Worm (Caenorhabditis elegans): ENCODE results near the gene srd-18.
A peak's percentile ranks its signal among the peaks of the same experiment; 100 is the strongest.

Gene srd-18

DNA sequence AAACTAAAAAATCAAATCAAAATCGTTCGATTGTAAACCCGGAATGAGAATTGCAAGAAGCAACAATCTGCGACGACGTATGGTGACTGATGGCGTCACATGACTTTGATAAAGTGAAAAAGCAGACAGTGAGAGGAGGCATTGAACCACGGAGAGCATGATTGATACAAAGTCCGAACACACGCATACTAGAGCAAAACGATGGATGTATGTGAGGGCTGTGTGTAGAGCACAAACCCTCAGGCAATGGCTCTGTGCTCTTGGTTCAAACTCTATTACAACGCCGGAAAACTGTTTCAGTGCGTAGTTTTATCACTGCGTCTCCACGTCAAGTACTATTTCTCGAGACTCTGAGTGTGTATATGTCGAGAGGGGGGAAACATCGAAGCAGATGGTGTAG, 24.1 kb downstream of the srd-18 start:
- no peak for TF ChIP-seq hmg-4 (GFP tag; optimal IDR thresholded peaks at IDR 0.05)
- no peak for TF ChIP-seq flt-1 (GFP tag; IDR thresholded peaks at IDR 0.05)
- no peak for TF ChIP-seq aly-1 (tag; optimal IDR thresholded peaks at IDR 0.05)
- no peak for TF ChIP-seq sea-1 (GFP tag; conservative IDR thresholded peaks at IDR 0.05)
- TF ChIP-seq B0310.2 (tag; optimal IDR thresholded peaks at IDR 0.05) = no peak
- TF ChIP-seq tbx-11 (GFP tag; IDR thresholded peaks at IDR 0.05) = no peak
- no peak for TF ChIP-seq ets-7 (tag; optimal IDR thresholded peaks at IDR 0.05)
- no peak for TF ChIP-seq scrt-1 (GFP tag; IDR thresholded peaks at IDR 0.05)
- no peak for TF ChIP-seq hmbx-1 (tag; optimal IDR thresholded peaks at IDR 0.05)
- no peak for TF ChIP-seq ceh-36 (tag; optimal IDR thresholded peaks at IDR 0.05)

DNA sequence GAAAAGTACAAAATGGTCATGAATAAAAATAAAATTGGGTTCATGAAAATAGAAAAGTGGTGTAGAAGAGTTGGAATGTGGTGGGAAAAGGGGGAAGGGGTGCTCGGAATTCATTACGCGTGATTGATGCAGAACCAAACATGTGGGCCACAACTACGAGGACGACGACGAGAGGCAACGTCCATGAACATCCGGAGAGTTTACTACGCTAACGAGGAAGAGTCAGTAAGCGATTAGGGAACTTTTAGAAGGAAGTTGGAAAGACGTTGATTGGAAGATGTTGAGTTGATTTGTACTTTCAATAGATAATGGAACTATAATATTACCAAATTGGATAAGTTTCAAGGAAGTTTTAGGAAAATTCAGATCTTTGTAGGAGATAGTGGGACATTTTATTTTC, 25.0 kb downstream of the srd-18 start:
- TF ChIP-seq tbx-37 (GFP tag; conservative IDR thresholded peaks at IDR 0.05) = no peak

DNA sequence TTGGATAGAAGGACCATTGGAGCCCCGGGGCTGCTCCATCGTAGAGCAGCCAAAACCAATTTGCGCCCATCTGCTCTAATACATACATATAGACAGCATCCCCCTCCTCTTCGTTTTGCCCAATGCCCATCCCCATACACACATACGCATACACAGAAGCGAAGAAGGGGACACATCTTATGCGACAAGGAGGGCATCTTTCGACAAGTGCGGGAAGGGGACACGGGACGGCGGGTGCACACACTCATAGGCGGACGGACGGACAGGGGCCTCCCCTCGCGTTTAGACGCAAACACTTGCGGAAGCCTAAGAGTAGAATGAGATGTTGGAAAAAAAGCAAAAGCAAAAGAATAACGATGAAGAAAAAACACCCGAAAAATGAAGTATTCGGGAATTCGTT, 30.2 kb downstream of the srd-18 start:
- TF ChIP-seq ets-7 (tag; optimal IDR thresholded peaks at IDR 0.05) (peak; percentile 9), tbx-37 (GFP tag; conservative IDR thresholded peaks at IDR 0.05) (peak; percentile 28; the same call in 1 of the 2 replicates), B0310.2 (tag; optimal IDR thresholded peaks at IDR 0.05) (no peak), F13C5.2 (tag; optimal IDR thresholded peaks at IDR 0.05) (peak; percentile 76), sea-1 (GFP tag; conservative IDR thresholded peaks at IDR 0.05) (peak; percentile 70; the same call in 1 of the 2 replicates), hmbx-1 (tag; optimal IDR thresholded peaks at IDR 0.05) (no peak), flt-1 (GFP tag; IDR thresholded peaks at IDR 0.05) (peak; percentile 59; the same call in 1 of the 2 replicates), ceh-13 (GFP tag; optimal IDR thresholded peaks at IDR 0.05) (no peak), scrt-1 (GFP tag; IDR thresholded peaks at IDR 0.05) (0 out of 2 replicates have a peak, but pooled peaks have one; percentile 45), hmg-4 (GFP tag; optimal IDR thresholded peaks at IDR 0.05) (peak; percentile 95), ceh-36 (tag; optimal IDR thresholded peaks at IDR 0.05) (peak; percentile 30), tbx-11 (GFP tag; IDR thresholded peaks at IDR 0.05) (0 out of 2 replicates have a peak, but pooled peaks have one; percentile 55), pes-1 (GFP tag; IDR thresholded peaks at IDR 0.05) (0 out of 2 replicates have a peak, but pooled peaks have one; percentile 46), aly-1 (tag; optimal IDR thresholded peaks at IDR 0.05) (peak; percentile 77)

DNA sequence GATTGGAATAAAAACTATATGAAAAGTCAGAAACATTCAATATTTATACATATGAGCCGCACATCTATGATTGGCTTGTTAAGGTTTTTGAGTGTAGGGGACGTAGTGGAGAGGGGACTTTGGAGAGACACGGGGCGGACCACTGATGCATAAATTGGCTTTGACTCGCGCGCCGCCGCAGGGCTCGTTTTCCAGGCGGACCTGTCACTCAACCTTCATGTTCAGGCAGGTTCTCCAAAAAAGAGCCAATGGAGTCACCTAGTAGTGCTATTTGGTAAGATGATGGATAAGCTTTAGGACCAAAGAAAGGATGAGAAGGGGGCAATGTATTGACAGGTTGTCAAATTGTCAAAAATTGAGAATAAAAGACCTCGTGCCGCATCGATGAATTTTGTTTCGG, 31.7 kb downstream of the srd-18 start:
- no peak for TF ChIP-seq hnd-1 (tag; optimal IDR thresholded peaks at IDR 0.05)
- TF ChIP-seq ceh-13 (GFP tag; optimal IDR thresholded peaks at IDR 0.05) = no peak
- no peak for TF ChIP-seq tra-4 (tag; optimal IDR thresholded peaks at IDR 0.05)
- TF ChIP-seq B0310.2 (tag; optimal IDR thresholded peaks at IDR 0.05) = no peak
- no peak for TF ChIP-seq ceh-36 (tag; optimal IDR thresholded peaks at IDR 0.05)

DNA sequence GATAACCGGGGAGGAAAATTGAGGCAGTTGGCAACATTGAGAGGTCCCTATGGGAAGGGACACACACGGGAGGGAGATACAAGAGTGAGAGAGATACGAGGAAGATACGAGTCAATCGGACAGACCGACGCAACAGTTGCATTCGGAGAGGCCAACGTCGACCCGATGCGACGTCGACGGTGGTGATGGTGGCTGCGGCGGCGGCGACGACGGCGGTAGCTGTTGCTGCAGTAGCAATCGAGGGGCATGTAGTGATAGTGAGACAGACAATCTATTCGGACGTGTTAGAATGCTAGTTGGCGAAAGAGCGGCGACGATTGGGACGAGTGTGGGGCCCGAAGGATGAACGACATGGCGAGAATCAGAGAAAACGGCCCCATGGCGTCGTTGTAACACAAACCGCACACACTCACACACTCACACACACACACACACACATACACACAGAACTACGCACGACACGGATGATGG, 33.3 kb downstream of the srd-18 start:
- no peak for TF ChIP-seq tbx-37 (GFP tag; conservative IDR thresholded peaks at IDR 0.05)
- TF ChIP-seq hmbx-1 (tag; optimal IDR thresholded peaks at IDR 0.05) = no peak
- TF ChIP-seq pes-1 (GFP tag; IDR thresholded peaks at IDR 0.05) = no peak
- TF ChIP-seq tra-4 (tag; optimal IDR thresholded peaks at IDR 0.05) = no peak
- no peak for TF ChIP-seq ama-1 (optimal IDR thresholded peaks at IDR 0.05)
- no peak for TF ChIP-seq tbx-11 (GFP tag; IDR thresholded peaks at IDR 0.05)
- 0 out of 2 replicates have a peak, but pooled peaks have one; percentile 17 for TF ChIP-seq sea-1 (GFP tag; conservative IDR thresholded peaks at IDR 0.05)
- no peak for TF ChIP-seq F13C5.2 (tag; optimal IDR thresholded peaks at IDR 0.05)
- TF ChIP-seq ets-7 (tag; optimal IDR thresholded peaks at IDR 0.05) = no peak
- TF ChIP-seq hmg-4 (GFP tag; optimal IDR thresholded peaks at IDR 0.05) = peak; percentile 72
- peak; percentile 13 for TF ChIP-seq B0310.2 (tag; optimal IDR thresholded peaks at IDR 0.05)
- no peak for TF ChIP-seq ceh-36 (tag; optimal IDR thresholded peaks at IDR 0.05)
- TF ChIP-seq hnd-1 (tag; optimal IDR thresholded peaks at IDR 0.05) = no peak
- peak; percentile 34 for TF ChIP-seq aly-1 (tag; optimal IDR thresholded peaks at IDR 0.05)
- TF ChIP-seq ceh-13 (GFP tag; optimal IDR thresholded peaks at IDR 0.05) = no peak

DNA sequence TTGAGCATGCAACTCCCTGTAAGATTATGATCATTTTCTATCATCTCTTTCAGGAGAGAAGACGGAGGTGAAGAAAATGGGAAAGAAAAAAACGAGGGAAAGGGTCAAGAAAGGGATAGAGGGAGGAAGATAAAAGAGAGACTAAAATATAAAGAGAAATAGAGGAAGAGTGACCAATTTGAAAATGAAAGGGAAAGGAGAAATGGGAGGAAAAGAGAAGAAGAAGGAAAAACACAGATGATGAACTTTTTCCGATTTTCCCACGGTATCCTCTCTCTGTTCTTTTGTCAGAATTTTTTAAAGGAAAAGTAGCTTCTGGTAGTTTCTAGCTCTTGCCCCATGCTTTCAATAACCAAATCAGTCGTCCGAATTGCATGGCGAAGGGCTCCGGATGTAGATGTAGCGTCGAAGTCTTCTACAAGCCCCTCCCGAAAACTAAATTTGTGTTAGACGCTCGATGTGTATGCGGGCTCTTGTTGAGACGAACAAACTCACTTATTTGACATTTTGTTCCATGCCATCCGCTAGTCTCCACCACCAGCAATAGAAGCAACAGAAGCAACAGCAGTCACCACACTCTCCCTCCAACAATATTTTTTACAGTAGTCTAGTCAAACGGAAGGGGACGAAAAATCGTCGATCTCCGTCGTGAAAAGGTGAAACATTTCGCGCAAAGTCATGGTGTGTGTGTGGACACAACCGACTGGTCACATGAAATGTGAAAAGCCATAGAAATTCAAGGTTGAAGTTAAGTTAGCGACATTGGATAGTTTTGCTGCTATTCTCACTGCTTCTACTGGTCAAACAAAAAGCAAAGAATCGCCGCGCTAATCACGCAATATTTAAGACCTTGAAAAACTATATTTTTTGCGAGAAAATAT, 35.0 kb downstream of the srd-18 start, which contains the start of gene somi-1:
Gene somi-1, minus strand, starts transcription at position 18 of the 881 bp plus-strand sequence.
- TF ChIP-seq hmg-4 (GFP tag; optimal IDR thresholded peaks at IDR 0.05) (no peak), tbx-37 (GFP tag; conservative IDR thresholded peaks at IDR 0.05) (peak; percentile 5; the same call in 1 of the 2 replicates), ama-1 (optimal IDR thresholded peaks at IDR 0.05) (no peak), aly-1 (tag; optimal IDR thresholded peaks at IDR 0.05) (no peak)

DNA sequence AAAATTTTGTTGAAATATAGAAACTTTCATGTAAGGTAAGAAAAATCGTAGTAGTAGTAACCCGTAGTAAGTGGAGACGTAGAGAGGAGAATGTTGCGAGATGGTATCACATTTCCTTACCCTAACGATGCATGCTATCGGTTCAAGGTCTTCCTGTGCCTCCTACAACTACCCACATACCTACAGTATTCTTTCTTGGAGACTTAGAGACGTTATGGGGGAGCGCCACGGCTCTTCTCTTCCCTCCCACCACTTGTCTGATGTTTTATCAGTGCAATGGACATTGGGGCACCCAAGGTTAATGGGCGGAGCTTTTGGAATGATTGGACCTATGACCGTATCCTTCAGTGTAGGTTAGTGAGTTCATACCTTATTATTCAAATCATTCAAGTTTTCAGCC, 35.7 kb downstream of the srd-18 start:
- TF ChIP-seq flt-1 (GFP tag; IDR thresholded peaks at IDR 0.05) = no peak
- no peak for TF ChIP-seq ceh-36 (tag; optimal IDR thresholded peaks at IDR 0.05)
- no peak for TF ChIP-seq B0310.2 (tag; optimal IDR thresholded peaks at IDR 0.05)
- TF ChIP-seq tbx-11 (GFP tag; IDR thresholded peaks at IDR 0.05) = no peak
- no peak for TF ChIP-seq aly-1 (tag; optimal IDR thresholded peaks at IDR 0.05)
- no peak for TF ChIP-seq sea-1 (GFP tag; conservative IDR thresholded peaks at IDR 0.05)
- TF ChIP-seq tbx-37 (GFP tag; conservative IDR thresholded peaks at IDR 0.05) = no peak
- TF ChIP-seq ets-7 (tag; optimal IDR thresholded peaks at IDR 0.05) = no peak
- TF ChIP-seq tra-4 (tag; optimal IDR thresholded peaks at IDR 0.05) = no peak
- no peak for TF ChIP-seq F13C5.2 (tag; optimal IDR thresholded peaks at IDR 0.05)
- TF ChIP-seq hnd-1 (tag; optimal IDR thresholded peaks at IDR 0.05) = no peak
- TF ChIP-seq hmbx-1 (tag; optimal IDR thresholded peaks at IDR 0.05) = no peak
- TF ChIP-seq ama-1 (optimal IDR thresholded peaks at IDR 0.05) = no peak
- TF ChIP-seq scrt-1 (GFP tag; IDR thresholded peaks at IDR 0.05) = no peak
- TF ChIP-seq ceh-13 (GFP tag; optimal IDR thresholded peaks at IDR 0.05) = no peak

Measured in whole organism, early embryonic.